Fruit fly (Drosophila melanogaster) whole organism, larva: ENCODE measurements around the gene Top2.

Experiments
- noc ChIP-seq: fragments of 200-800 bp; sonication (Bioruptor generic); optimal IDR thresholded peaks from 3 replicates; lab custom pipeline; 2019; ENCODE audit warnings: missing biosample characterization, mild to moderate bottlenecking, missing genetic modification characterization, moderate library complexity

Gene Top2

DNA sequence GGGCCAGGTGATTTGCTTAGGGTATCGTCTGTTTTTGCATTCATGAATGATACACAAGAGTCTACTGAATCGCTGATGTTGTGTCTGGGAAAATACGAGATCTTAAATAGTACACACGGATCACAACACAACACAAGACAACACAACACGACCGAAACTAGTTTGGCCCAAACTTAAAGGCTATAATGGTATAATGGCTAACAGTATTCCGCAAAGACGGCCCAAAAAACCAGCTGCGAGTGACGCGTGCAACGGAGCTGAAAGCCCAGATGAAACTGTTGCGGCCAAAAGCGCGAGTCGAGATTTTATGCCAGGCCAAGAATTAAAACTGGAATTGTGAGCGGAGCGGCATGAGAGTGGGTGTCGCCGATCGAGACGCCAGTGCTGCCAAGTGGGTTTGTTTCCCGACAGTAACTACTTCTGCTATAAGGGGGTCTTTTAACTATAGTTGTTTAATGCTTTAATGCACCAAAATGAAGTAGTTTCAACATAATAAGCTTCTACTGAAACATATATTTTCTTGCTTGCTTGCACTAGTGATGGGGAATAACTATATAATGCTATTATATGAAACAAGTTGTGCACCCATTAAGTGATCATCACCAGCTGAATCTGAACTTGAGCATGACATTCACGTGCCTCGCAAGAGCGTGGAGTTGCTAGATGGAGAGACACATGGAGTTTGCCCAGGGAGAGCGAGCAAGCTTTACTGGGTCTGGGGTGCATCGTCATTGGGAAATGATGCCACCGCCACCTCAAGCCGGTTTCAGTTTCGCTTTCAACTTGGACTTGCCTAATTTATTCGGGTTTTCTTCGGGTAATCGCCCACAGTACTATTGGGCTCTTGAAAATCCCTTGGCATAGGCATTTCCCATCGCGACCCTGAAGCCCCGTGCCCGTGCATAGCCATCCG is 14.3 kb downstream of the Top2 start:
- no peak for TF ChIP-seq noc

DNA sequence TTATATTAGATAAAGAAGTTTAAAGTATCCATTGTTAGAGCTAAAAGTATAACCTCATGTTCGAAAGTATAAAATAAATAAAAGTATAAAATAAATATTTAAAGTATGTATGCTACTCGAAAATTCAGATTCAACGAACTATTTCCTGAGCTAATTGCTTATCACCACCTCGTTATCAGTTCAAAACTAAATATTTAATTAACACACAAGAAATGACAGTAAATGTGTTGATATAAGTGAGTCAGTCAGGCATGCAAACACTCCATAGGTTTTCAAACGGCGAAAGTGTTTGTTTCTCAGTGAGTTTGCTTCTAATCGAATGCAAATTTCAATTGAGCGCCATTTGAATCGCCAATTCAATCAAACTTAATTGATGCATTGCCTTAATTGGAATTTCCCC is 19.0 kb downstream of the Top2 start:
- peak; percentile 61 for TF ChIP-seq noc

DNA sequence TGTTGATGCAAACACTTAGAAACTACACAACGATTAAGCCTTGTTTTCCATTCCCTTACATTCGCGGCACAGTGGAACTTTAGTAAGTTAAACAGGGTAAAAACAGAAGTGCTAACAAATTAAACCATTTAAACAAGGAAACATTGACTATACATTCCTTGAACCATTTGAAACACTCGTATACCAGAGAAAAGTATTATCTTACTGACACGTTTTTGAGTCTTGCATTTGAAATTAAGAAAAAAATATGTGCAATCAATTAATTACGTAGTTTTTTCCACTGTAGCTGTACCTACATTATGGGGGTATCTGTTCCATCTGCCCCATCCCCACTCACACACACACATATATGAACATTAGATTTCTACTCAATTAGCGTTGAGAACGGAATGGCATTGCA is 20.0 kb downstream of the Top2 start:
- TF ChIP-seq noc: peak; percentile 84

DNA sequence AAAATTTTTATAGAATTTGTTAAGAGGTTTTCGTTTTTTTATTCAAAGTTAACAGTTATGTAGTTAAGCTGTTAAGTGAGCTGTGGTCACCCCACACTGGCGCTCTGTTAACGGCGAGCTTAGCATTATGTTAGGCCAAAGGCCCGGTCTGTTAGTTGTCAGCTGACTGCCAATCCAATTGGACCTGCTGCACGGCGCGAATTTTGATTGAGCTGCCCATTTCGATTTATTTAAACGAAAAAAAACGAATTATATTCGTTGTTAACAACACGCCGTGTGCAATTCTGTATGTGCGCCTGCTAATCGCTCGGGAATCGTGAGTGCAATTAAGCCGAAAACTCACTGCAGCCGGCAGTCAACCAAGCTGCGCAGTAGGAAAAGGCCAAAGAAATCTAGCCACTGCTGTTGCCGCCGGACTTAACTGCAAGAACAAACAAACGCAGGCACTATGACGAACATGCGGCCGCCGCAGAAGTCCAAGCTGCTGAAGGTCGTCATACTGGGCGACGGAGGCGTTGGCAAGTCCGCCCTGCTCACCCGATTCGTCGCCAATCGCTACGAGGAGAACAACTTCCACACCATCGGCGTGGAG is 20.8 kb downstream of the Top2 start, which contains the start of gene Rab9:
Gene Rab9 (plus strand): TSS at position 151 of the 592 bp plus-strand sequence.
- peak; percentile 32 for TF ChIP-seq noc

DNA sequence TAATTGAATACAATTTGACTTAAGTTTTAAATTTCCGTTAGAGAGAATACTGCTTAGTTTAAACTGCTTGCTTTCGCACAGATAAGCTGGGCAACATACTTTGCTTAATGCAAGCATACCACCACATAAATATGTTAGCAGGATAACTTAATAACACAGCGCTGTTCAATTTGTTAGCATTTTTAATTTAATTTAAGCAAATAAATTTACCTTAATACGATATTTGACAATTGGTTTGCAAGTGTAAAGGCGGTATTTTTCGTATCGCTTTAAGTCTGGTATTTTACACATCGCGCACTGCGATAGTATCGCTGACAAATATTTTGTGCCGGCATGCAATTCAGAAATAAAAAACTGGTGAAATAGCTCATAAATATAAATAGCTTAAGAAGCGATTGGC is 22.9 kb downstream of the Top2 start, which contains the start of gene RtcB:
Gene RtcB (plus strand): TSS at position 301 of the 400 bp plus-strand sequence.
- TF ChIP-seq noc: no peak

DNA sequence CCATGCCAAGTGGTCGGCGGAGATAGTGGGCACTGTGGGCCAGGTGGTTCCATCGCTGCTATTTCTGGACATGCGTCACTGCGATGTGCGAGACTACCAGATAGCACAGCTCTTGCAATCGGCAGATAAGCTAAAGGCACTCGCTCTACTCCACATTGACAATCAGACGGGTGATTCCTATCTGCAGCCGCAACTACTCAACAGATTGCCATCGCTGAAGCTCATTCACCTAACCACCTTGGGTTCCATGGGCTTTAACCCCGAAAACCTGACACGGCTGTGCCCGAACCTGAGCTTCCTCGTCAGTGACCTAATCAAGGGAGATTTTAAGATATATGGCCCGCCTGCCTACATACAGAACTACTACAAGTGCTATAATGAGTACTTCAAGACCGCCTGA is 23.6 kb downstream of the Top2 start:
- peak; percentile 28 for TF ChIP-seq noc

DNA sequence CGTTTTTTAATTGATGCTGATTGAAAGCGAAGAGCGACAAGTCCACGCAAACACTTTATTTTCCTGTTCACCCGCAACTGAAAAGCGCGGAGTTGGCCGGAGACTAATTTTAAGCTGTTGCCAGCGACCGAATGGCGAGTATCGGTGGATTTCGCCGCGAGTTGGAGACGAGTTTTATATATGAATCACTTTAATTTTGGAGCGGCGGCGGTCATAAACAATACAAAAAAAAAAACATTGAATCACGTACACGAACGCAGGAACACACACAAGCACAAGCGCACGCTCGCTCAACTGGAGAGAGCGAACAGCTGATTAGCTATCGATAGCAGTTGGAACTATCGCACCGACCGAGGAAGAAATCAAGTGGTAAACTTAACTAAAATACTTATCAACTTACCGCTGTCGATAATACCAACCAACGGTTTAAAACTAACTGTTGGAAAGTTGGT is 26.9 kb downstream of the Top2 start, which contains the start of gene Pax:
Gene Pax (minus strand): TSS at position 267 of the 452 bp plus-strand sequence.
- TF ChIP-seq noc: no peak

DNA sequence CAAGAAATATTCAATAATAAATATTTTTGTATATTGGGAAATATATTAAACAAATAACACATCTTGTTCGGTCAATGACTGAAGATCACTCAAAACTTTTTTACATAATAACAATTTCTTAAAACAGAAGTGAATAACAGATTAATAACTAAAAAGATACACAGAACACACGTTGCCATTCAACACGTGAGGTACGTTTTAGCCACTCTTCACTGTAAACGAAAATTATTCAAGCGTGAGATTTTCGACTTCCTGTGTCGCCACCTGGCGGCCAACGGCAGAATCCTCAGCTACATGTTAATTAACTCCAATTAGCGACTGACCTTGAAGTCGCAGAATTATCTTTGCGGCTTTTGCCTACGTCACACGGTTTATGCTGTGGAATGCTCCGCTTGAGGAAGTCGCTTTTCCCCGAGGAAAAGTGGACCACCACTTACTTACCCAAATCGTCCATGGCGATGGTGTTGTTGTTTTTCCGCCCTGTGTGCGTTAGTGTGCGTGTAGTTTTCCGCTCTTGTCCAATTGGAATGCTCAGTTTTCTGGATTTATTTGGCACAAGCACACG is 27.4 kb downstream of the Top2 start:
- peak; percentile 75 for TF ChIP-seq noc

DNA sequence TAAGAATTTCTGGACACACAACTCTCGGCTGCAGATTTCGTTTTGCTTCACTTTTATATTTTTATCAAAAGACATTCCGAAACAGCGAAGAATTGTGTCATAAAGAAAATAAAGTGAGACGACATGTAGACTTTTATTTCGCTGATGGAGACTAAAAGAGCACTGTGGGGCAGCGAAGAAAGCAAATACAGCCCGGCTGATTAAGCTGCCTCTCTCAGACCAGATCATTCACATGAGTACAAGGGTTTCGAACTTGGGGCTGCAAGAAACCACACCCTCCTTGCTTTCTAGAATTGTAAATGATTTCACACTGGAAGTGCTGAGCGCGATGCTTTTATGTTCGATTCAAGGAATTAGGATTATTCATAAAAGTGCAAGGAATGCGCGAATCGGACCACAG is 28.2 kb downstream of the Top2 start:
- TF ChIP-seq noc: no peak

DNA sequence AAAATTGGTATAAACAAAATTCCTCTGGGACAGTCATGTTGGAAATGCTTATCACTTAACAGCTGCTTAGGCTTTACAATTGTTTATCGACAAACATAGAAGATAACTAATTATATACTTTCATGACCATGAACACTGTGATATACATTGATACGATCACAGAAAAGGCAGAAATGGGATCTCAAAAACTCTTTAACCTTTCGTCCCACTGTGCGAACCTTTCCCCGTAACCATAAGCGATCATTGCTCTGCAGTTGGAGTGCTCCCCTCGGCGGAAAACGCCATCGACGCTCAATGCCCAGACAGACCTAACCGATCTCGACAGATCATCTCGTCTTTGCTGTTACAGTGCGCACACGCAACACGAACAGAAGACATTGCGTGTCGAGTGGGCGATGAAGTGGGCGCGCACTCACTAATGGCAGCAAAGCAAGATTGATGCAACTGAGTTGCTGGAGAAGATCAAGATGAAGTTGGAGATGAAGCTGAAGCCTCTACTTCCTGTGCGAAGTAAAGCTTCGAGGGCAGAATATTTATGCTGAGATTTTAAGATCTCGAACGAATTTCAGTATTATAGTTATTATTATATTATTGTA is 28.9 kb downstream of the Top2 start:
- no peak for TF ChIP-seq noc

DNA sequence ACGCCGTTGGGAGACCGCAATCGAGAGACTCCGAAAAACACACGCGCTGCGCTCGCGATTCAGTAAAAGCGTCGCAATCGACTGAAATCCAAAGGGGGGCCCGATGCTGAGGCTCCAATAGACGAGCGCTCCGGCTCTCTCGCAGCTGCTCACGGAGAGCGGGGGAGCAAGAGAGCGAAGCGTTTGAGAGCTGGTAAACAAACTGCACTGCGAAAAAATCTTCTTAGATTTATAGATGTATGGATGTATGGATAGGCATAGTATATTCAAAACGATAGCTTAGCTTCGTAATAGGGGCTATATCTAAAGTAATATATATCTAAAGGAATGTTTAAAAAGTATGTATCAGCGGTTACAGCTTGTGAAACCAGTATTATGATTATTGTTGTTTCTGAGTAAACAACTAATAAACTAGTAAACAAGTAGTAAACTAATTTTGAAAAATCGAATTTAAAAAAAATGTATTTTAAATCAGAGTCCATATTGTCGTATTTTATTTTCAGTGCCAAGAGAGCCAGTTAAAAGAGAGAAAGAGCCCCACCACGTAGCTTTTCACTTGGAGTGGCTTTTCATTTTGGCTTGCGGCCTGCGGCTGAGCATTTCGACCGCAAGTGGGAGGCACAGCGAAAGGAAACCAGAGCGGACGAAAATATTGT is 29.7 kb downstream of the Top2 start, which contains the start of the genes Alp12 and CG13085:
Gene Alp12 (plus strand): TSS at position 584 of the 656 bp plus-strand sequence.
Gene CG13085 (plus strand): TSS at position 584 of the 656 bp plus-strand sequence.
- TF ChIP-seq noc: peak; percentile 98

DNA sequence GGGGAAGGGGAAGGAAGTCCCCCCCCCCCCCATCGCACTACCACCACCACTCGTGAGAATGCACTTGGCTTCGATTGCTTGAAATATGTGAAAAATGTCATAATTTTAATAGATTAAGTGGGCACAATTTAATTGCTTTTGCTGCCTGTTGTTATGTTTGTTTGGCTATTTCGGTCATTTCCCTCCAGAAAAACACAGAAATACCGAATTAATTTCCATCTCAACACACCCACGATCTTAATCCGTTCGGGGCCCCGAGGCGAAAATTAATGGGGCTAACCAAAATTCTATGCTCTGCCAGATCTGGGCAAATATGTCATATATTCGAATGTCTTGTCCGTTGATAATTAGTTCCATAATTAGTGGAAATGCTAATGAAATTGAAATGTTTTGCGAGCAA is 30.6 kb downstream of the Top2 start:
- no peak for TF ChIP-seq noc

DNA sequence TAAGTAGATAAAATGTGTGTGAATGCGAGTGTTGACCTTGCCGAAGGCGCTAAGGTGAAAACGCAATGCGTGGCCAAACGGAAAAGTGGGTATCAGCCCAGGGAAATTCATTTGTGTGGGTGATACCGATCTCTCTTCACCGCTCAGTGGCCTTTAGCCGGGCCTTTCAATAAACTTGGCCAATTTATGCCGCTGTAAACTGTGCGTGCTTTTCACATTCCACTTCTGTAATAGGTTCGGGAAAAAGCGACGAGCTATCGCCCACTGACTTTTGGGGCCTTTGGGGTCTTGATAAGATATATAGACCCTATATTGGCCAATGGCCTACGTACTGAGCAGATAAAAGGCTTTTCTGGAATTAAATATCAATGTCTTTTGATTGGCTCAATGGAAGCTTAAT is 31.7 kb downstream of the Top2 start:
- no peak for TF ChIP-seq noc

DNA sequence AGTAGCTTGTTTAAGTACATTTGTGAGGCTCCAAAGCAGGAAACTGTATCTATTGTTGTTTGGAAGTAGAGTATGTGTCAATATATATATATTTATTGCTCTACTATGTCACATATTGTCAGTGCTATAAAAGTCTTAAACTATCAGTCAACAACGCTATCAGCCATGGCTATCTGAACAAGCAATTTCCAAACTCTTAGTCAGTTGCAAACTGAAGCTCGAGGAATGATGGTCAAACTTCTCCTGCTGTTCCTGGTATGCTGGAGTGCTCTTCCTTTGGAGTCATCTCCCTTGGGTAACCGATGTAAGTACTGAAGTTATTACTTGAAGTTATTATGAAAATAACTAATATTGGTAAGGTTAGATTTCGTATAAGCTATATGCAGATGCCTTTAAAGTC is 34.4 kb downstream of the Top2 start, which contains the start of gene lectin-37Db:
Gene lectin-37Db (plus strand): TSS at position 204 of the 400 bp plus-strand sequence.
- TF ChIP-seq noc: no peak

DNA sequence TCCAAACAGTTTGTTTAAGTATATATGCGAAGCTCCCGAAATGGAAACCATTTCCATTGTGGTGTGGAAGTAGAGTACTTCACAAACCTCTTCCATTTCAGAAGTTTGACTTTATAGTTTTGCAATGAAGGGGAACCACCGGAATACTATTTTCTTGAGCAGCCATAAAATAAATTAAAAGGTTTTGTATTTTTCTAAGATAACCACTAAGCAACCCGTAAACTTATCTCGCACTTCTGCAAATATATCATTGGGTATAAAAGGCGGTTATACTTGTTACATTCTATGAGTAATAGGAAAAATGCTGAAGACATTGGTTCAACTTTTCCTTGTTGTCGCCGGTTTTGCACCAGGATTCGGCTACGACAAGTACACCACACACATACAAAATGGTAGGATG is 35.3 kb downstream of the Top2 start, which contains the start of gene lectin-37Da:
Gene lectin-37Da (plus strand): TSS at position 301 of the 400 bp plus-strand sequence.
- TF ChIP-seq noc: no peak
